Worm (Caenorhabditis elegans) whole organism, early embryonic: ENCODE data around the gene D1054.3.

Source experiments
- B0310.2 ChIP-seq: sonication (generic microtip); optimal IDR thresholded peaks from 2 replicates; lab custom pipeline; 2016; ENCODE audit warnings: mild to moderate bottlenecking, missing genetic modification characterization, missing compliant biosample characterization
- F13C5.2 ChIP-seq: sonication (generic microtip); optimal IDR thresholded peaks from 2 replicates; lab custom pipeline; 2017; ENCODE audit warnings: mild to moderate bottlenecking, missing genetic modification characterization, inconsistent platforms, missing compliant biosample characterization
- aly-1 ChIP-seq: sonication (generic microtip); optimal IDR thresholded peaks from 2 replicates; lab custom pipeline; 2016; ENCODE audit warnings: missing genetic modification characterization, missing compliant biosample characterization
- ama-1 ChIP-seq: fragments of 150-350 bp; optimal IDR thresholded peaks from 2 replicates; lab custom pipeline; 2014
- ceh-13 ChIP-seq: fragments of 200-800 bp; sonication (Bioruptor generic); optimal IDR thresholded peaks from 2 replicates; lab custom pipeline; 2018; ENCODE audit warnings: mild to moderate bottlenecking, missing genetic modification characterization, missing compliant biosample characterization
- ceh-36 ChIP-seq: sonication (generic microtip); optimal IDR thresholded peaks from 2 replicates; lab custom pipeline; 2016; ENCODE audit warnings: missing genetic modification characterization, inconsistent platforms, missing compliant biosample characterization
- ets-7 ChIP-seq: sonication (generic microtip); optimal IDR thresholded peaks from 2 replicates; lab custom pipeline; 2016; ENCODE audit warnings: missing genotype, missing genetic modification characterization, missing compliant biosample characterization
- flt-1 ChIP-seq: fragments of 200-800 bp; sonication (Bioruptor generic); IDR thresholded peaks from 2 replicates; pipeline ENCODE4 v1.3.6; 2022; ENCODE audit warnings: missing genetic modification characterization, missing compliant biosample characterization
- hmbx-1 ChIP-seq: sonication (generic microtip); optimal IDR thresholded peaks from 2 replicates; lab custom pipeline; 2016; ENCODE audit warnings: mild to moderate bottlenecking, missing genetic modification characterization, missing compliant biosample characterization
- hmg-4 ChIP-seq: fragments of 200-800 bp; sonication (Bioruptor generic); optimal IDR thresholded peaks from 2 replicates; lab custom pipeline; 2018; ENCODE audit warnings: mild to moderate bottlenecking, missing genetic modification characterization, missing compliant biosample characterization
- hnd-1 ChIP-seq: sonication (generic microtip); optimal IDR thresholded peaks from 2 replicates; lab custom pipeline; 2016; ENCODE audit warnings: missing genetic modification characterization, missing compliant biosample characterization
- pes-1 ChIP-seq: fragments of 200-800 bp; sonication (Bioruptor generic); IDR thresholded peaks from 2 replicates; pipeline ENCODE4 v1.3.6; 2022; ENCODE audit warnings: missing genetic modification reagents, missing genetic modification characterization, missing compliant biosample characterization
- scrt-1 ChIP-seq: fragments of 200-800 bp; sonication (Bioruptor generic); IDR thresholded peaks from 2 replicates; pipeline ENCODE4 v1.3.6; 2022; ENCODE audit warnings: missing genetic modification characterization, missing compliant biosample characterization
- sea-1 ChIP-seq: fragments of 200-800 bp; sonication (Bioruptor generic); conservative IDR thresholded peaks from 2 replicates; pipeline ENCODE4 v1.3.6; 2022; ENCODE audit warnings: missing genetic modification characterization, missing compliant biosample characterization
- tbx-11 ChIP-seq: fragments of 200-800 bp; sonication (Bioruptor generic); IDR thresholded peaks from 2 replicates; pipeline ENCODE4 v1.3.6; 2022; ENCODE audit warnings: missing genetic modification characterization, missing compliant biosample characterization
- tbx-37 ChIP-seq: fragments of 200-800 bp; sonication (Bioruptor generic); conservative IDR thresholded peaks from 2 replicates; pipeline ENCODE4 v1.3.6; 2022; ENCODE audit warnings: missing genetic modification reagents, missing genetic modification characterization, missing compliant biosample characterization
- tra-4 ChIP-seq: sonication (generic microtip); optimal IDR thresholded peaks from 2 replicates; lab custom pipeline; 2017; ENCODE audit warnings: missing genetic modification characterization, missing compliant biosample characterization

D1054.3 gene

ce11 chrV:10747263-10747951 is 23.8 kb upstream of the D1054.3 start, which contains the start of the genes selt-1.2 and F28H7.2:
Gene selt-1.2 (minus strand): TSS chrV:10747363.
Gene F28H7.2 (plus strand): TSS chrV:10747901.
- no peak for TF ChIP-seq scrt-1
- TF ChIP-seq tbx-11 (GFP tag; lab: Robert Waterston, UW), result no peak
- no peak for TF ChIP-seq pes-1 (GFP tag; lab: Robert Waterston, UW)
- TF ChIP-seq flt-1, result no peak
- no peak for TF ChIP-seq tbx-37 (GFP tag; lab: Robert Waterston, UW)
- TF ChIP-seq ceh-13 (GFP tag; lab: Kevin White, UChicago), result no peak
- no peak for TF ChIP-seq aly-1 (tag; lab: Kevin White, UChicago)
- no peak for TF ChIP-seq sea-1 (GFP tag; lab: Robert Waterston, UW)
- no peak for TF ChIP-seq hmbx-1
- no peak for TF ChIP-seq hnd-1 (tag; lab: Kevin White, UChicago)
- no peak for TF ChIP-seq ama-1 (lab: Kevin White, UChicago)
- TF ChIP-seq ets-7, result no peak
- no peak for TF ChIP-seq F13C5.2
- no peak for TF ChIP-seq hmg-4 (GFP tag; lab: Kevin White, UChicago)
- no peak for TF ChIP-seq ceh-36
- no peak for TF ChIP-seq B0310.2 (tag; lab: Kevin White, UChicago)
- no peak for TF ChIP-seq tra-4 (tag; lab: Kevin White, UChicago)

ce11 chrV:10750630-10751029 is 20.6 kb upstream of the D1054.3 start, which contains the start of gene F28H7.3:
Gene F28H7.3 (minus strand): TSS chrV:10750788.
- TF ChIP-seq ceh-13 (GFP tag; lab: Kevin White, UChicago) (no peak), hmbx-1 (no peak), pes-1 (GFP tag; lab: Robert Waterston, UW) (no peak), ets-7 (no peak), tbx-11 (GFP tag; lab: Robert Waterston, UW) (no peak), ceh-36 (no peak), sea-1 (GFP tag; lab: Robert Waterston, UW) (no peak), F13C5.2 (no peak), tra-4 (tag; lab: Kevin White, UChicago) (no peak), hnd-1 (tag; lab: Kevin White, UChicago) (no peak), B0310.2 (tag; lab: Kevin White, UChicago) (no peak), flt-1 (no peak), tbx-37 (GFP tag; lab: Robert Waterston, UW) (no peak)

DNA sequence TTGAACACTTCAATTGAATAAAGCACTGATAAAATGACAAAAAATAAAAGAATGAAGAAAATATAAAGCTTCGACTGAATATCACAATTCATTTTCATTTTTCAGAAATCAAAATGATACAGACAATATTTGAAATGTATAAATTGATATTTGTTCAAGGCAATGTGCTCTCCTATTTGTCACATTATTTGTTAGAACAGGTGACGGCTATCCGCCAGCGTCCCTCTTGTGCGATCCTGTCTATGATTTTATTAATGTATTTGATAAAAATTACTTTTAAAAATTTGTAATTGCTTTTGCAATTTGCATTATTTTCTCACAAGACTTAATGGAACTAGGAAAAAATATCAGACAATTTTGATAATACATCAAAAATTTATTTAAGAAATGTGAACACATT is 17.2 kb upstream of the D1054.3 start, which contains the start of gene F28H7.7:
Gene F28H7.7, minus strand, starts transcription at position 101 of the 400 bp plus-strand sequence.
- TF ChIP-seq sea-1 (GFP tag; lab: Robert Waterston, UW) (no peak), hnd-1 (tag; lab: Kevin White, UChicago) (no peak), ets-7 (no peak), tbx-11 (GFP tag; lab: Robert Waterston, UW) (no peak), B0310.2 (tag; lab: Kevin White, UChicago) (no peak), scrt-1 (no peak)

DNA sequence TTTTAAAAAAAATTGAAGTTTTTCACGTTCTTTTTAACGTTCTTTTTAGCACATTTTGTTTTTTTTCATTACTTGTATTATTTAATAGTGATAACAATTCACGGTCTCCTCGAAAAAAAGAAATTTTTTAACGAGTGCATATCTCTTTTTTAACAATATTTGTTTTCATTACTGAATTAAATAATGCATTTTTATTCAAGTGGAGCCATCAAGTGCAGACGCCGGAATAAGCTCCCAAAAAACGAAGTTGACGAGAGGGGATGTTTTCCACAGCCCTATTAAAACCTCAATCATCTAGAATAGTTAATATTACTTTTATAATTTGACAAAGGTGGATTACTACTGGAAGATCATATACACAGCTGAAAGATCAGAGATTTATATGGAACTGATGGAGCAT is 14.6 kb upstream of the D1054.3 start, which contains the start of gene irld-6:
Gene irld-6, minus strand, starts transcription at position 101 of the 400 bp plus-strand sequence.
- TF ChIP-seq ets-7 (no peak), B0310.2 (tag; lab: Kevin White, UChicago) (no peak), aly-1 (tag; lab: Kevin White, UChicago) (no peak), sea-1 (GFP tag; lab: Robert Waterston, UW) (no peak), scrt-1 (no peak), flt-1 (no peak), ama-1 (lab: Kevin White, UChicago) (no peak), tra-4 (tag; lab: Kevin White, UChicago) (no peak), tbx-37 (GFP tag; lab: Robert Waterston, UW) (no peak), pes-1 (GFP tag; lab: Robert Waterston, UW) (no peak), ceh-13 (GFP tag; lab: Kevin White, UChicago) (no peak), tbx-11 (GFP tag; lab: Robert Waterston, UW) (no peak), ceh-36 (no peak), hmbx-1 (no peak), hnd-1 (tag; lab: Kevin White, UChicago) (no peak), F13C5.2 (no peak), hmg-4 (GFP tag; lab: Kevin White, UChicago) (no peak)

DNA sequence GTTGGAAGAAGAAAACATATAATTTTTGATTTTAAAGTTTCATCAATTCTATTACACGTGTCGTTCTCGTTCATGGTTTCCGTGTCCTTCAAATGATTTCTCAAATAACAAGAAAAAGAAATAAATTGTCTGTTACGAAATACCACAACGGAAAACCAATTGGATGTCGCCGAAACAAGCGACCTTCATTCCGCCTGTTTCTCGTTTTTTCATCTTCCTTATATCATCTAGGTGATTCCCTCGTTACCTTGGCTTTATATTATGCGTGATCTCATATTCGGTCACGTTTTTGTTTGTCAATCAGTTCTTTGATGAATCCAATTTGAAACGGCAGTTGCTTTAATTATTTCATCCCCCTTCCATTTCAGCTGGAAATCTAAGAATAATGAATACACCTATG is 14.1 kb upstream of the D1054.3 start:
- TF ChIP-seq hmbx-1 (no peak), tra-4 (tag; lab: Kevin White, UChicago) (no peak), F13C5.2 (no peak), ama-1 (lab: Kevin White, UChicago) (no peak), hnd-1 (tag; lab: Kevin White, UChicago) (no peak), sea-1 (GFP tag; lab: Robert Waterston, UW) (no peak), tbx-37 (GFP tag; lab: Robert Waterston, UW) (no peak), hmg-4 (GFP tag; lab: Kevin White, UChicago) (no peak), aly-1 (tag; lab: Kevin White, UChicago) (no peak), flt-1 (no peak), ceh-36 (no peak), scrt-1 (no peak), B0310.2 (tag; lab: Kevin White, UChicago) (no peak), ets-7 (no peak), ceh-13 (GFP tag; lab: Kevin White, UChicago) (no peak), pes-1 (GFP tag; lab: Robert Waterston, UW) (no peak)

DNA sequence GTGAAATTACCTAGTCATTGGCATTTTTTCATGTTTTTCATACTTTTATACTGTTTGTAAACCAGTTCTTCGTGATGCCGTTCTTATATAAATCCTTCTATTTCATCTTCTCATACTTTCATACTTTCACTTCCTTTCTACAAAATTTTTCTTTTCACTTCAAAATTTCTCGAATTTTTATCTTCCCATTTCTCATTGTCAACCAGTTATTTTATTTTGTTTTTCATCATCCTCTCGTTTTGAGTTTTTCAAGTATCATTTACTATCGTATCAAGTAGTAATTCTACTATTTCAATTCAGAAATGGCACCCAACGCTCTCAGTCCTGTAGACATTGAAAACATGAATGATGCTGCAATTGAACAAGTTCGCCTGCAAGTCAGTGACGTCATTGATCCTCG is 12.6 kb upstream of the D1054.3 start, which contains the start of gene F28H7.8:
Gene F28H7.8, plus strand, starts transcription at position 301 of the 400 bp plus-strand sequence.
- TF ChIP-seq B0310.2 (tag; lab: Kevin White, UChicago), result no peak

DNA sequence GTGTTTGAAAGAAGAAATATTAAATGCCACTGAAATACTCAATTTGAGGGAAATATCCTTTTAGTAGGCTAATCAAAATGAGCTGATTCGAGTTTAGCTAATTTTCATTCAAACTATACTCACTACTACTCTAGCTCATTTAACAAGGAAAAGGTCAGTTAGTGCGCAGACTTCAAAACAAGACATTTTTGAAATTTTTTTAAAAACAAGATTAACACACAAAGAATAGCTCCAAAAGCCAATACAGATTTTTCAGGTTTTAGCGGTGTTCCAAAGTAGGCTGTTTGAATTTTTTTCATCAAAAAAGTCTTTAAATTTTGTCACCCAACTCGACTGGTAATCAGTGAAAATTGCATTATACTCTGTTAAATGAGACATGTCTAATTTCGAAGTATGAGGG is 10.4 kb upstream of the D1054.3 start:
- TF ChIP-seq aly-1 (tag; lab: Kevin White, UChicago) (no peak), sea-1 (GFP tag; lab: Robert Waterston, UW) (no peak), tbx-37 (GFP tag; lab: Robert Waterston, UW) (no peak)
